Worm (Caenorhabditis elegans) whole organism, midembryonic: ENCODE results near the gene C15C8.5.

Experiments
- T22C8.4 ChIP-seq: fragments of 200-800 bp; sonication (Bioruptor generic); IDR thresholded peaks from 2 replicates; pipeline ENCODE4 v1.3.6; 2022; ENCODE audit warnings: missing genetic modification characterization, missing compliant biosample characterization
- flt-1 ChIP-seq: fragments of 200-800 bp; sonication (Bioruptor generic); IDR thresholded peaks from 2 replicates; pipeline ENCODE4 v1.3.6; 2022; ENCODE audit warnings: missing genetic modification characterization, missing compliant biosample characterization
- klf-2 ChIP-seq: fragments of 200-800 bp; sonication (Bioruptor generic); conservative IDR thresholded peaks from 2 replicates; pipeline ENCODE4 v1.3.6; 2022; ENCODE audit warnings: missing genetic modification reagents, missing genetic modification characterization, missing compliant biosample characterization
- med-1 ChIP-seq: sonication (generic microtip); optimal IDR thresholded peaks from 2 replicates; lab custom pipeline; 2017; ENCODE audit warnings: missing genetic modification characterization, mild to moderate bottlenecking, missing compliant biosample characterization, antibody characterized with exemption, missing genetic modification reagents; ENCODE audit not compliant: insufficient read depth
- ref-1 ChIP-seq: fragments of 200-800 bp; sonication (Bioruptor generic); conservative IDR thresholded peaks from 2 replicates; pipeline ENCODE4 v1.3.6; 2022; ENCODE audit warnings: missing genetic modification reagents, missing genetic modification characterization, missing compliant biosample characterization
- ztf-23 ChIP-seq: fragments of 200-800 bp; sonication (Bioruptor generic); IDR thresholded peaks from 2 replicates; pipeline ENCODE4 v1.3.6; 2022; ENCODE audit warnings: missing genetic modification reagents, missing genetic modification characterization, missing compliant biosample characterization

- TF ChIP-seq flt-1 (GFP tag; lab: Robert Waterston, UW) (no peak), ref-1 (no peak), med-1 (GFP tag; lab: Kevin White, UChicago) (no peak), klf-2 (GFP tag; lab: Robert Waterston, UW) (no peak), T22C8.4 (GFP tag; lab: Robert Waterston, UW) (no peak), ztf-23 (GFP tag; lab: Robert Waterston, UW) (no peak)
These were observed 48.1 kb downstream of the C15C8.5 start for ce11 chrV:12795927-12796326.
